Worm (Caenorhabditis elegans): ENCODE results near the gene cest-25.

The cest-25 gene

DNA sequence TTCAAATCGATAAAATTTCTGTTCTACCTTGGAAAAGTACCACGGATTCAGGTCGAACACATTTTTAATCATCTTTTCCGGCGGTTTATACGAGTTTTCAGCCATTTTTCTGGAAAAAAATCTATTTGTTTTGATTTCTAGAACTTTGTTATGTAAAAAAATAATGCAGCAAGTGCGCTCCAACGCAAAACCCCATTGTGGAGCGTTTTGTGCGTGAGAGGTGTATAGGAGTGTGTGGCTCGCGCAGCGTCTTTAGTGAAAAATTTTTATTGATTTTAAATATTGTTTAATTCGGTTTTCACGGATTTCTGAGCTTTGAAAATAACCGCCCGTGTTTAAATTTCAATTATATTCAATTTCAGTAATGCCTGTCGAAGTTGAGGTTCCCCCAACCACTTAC is 46.5 kb upstream of the cest-25 start, which contains the start of gene Y71H2AM.20 (continued):
- TF ChIP-seq rpc-1 (optimal IDR thresholded peaks at IDR 0.05) (peak; percentile 10), rpc-1 (tag; optimal IDR thresholded peaks at IDR 0.05) (no peak), lin-40 (tag; optimal IDR thresholded peaks at IDR 0.05) (peak; percentile 92), D2030.7 (GFP tag; IDR thresholded peaks at IDR 0.05) (peak; percentile 93), bed-2 (GFP tag; IDR thresholded peaks at IDR 0.05) (no peak), lin-35 (GFP tag; optimal IDR thresholded peaks at IDR 0.05) (peak; percentile 30 to 95 (median 34)), ceh-79 (tag; optimal IDR thresholded peaks at IDR 0.05) (no peak), let-607 (tag; optimal IDR thresholded peaks at IDR 0.05) (peak; percentile 44 to 64), mcd-1 (GFP tag; IDR thresholded peaks at IDR 0.05) (peak; percentile 98), mxl-1 (tag; optimal IDR thresholded peaks at IDR 0.05) (no peak), B0035.1 (tag; optimal IDR thresholded peaks at IDR 0.05) (no peak), attf-5 (GFP tag; optimal IDR thresholded peaks at IDR 0.05) (peak; percentile 100), snpc-4 (GFP tag; optimal IDR thresholded peaks at IDR 0.05) (peak; percentile 51), snpc-4 (tag; optimal IDR thresholded peaks at IDR 0.05) (peak; percentile 70 to 90 (median 83)), Y53G8AR.9 (GFP tag; conservative IDR thresholded peaks at IDR 0.05) (peak; percentile 93), atf-7 (tag; optimal IDR thresholded peaks at IDR 0.05) (peak; percentile 56), cebp-2 (GFP tag; IDR thresholded peaks at IDR 0.05) (no peak), dpff-1 (tag; optimal IDR thresholded peaks at IDR 0.05) (no peak), aptf-2 (GFP tag; conservative IDR thresholded peaks at IDR 0.05) (0 out of 2 replicates have a peak, but pooled peaks have one; percentile 8), egrh-3 (GFP tag; IDR thresholded peaks at IDR 0.05) (0 out of 2 replicates have a peak, but pooled peaks have one; percentile 21), ekl-4 (GFP tag; IDR thresholded peaks at IDR 0.05) (peak; percentile 95), attf-6 (GFP tag; IDR thresholded peaks at IDR 0.05) (0 out of 2 replicates have a peak, but pooled peaks have one; percentile 16), aptf-3 (GFP tag; IDR thresholded peaks at IDR 0.05) (no peak), B0336.3 (GFP tag; IDR thresholded peaks at IDR 0.05) (peak; percentile 69; the same call in 1 of the 2 replicates), lin-26 (GFP tag; IDR thresholded peaks at IDR 0.05) (peak; percentile 76; the same call in 1 of the 2 replicates), hmg-1.2 (GFP tag; IDR thresholded peaks at IDR 0.05) (peak; percentile 76), F10E7.11 (tag; optimal IDR thresholded peaks at IDR 0.05) (no peak), dox-1 (GFP tag; IDR thresholded peaks at IDR 0.05) (peak; percentile 98), sptf-2 (GFP tag; optimal IDR thresholded peaks at IDR 0.05) (no peak), tbx-9 (tag; optimal IDR thresholded peaks at IDR 0.05; ENCODE audit: borderline replicate concordance) (no peak), athp-1 (tag; optimal IDR thresholded peaks at IDR 0.05) (peak; percentile 98), B0261.1 (tag; optimal IDR thresholded peaks at IDR 0.05) (peak; percentile 1)

DNA sequence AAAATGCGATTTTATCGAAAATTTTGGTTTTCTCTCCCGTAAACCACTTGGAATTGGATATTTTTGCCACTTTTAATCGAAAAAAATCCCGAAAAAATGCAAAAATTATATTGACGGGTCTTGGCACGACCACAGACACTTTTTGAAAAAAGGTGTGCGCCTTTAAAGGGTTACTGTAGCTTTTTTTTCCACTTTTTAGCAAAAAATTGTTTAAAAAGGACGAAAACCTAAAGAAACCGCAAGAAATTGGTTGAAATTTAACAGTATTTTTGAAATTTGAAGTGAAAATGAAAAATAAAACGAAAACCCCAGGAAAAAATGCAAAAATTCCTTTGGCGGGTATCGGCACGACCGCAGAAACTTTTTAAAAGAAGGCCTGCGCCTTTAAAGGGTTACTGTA is 42.5 kb upstream of the cest-25 start:
- peak; percentile 30; the same call in 1 of the 2 replicates for TF ChIP-seq mcd-1 (GFP tag; IDR thresholded peaks at IDR 0.05)
- TF ChIP-seq lsl-1 (GFP tag; optimal IDR thresholded peaks at IDR 0.05), result peak; percentile 98
- TF ChIP-seq madf-8 (GFP tag; conservative IDR thresholded peaks at IDR 0.05), result peak; percentile 50
- peak; percentile 87 for TF ChIP-seq xnd-1 (tag; optimal IDR thresholded peaks at IDR 0.05)
- TF ChIP-seq somi-1 (GFP tag; optimal IDR thresholded peaks at IDR 0.05), result no peak
- peak; percentile 51 for TF ChIP-seq efl-1 (GFP tag; optimal IDR thresholded peaks at IDR 0.05)
- TF ChIP-seq ztf-3 (GFP tag; optimal IDR thresholded peaks at IDR 0.05), result no peak
- TF ChIP-seq him-1 (tag; optimal IDR thresholded peaks at IDR 0.05), result peak; percentile 24
- TF ChIP-seq sdz-38 (tag; optimal IDR thresholded peaks at IDR 0.05), result no peak
- TF ChIP-seq tbp1 (GFP tag; optimal IDR thresholded peaks at IDR 0.05), result peak; percentile 21
- peak; percentile 45; the same call in 1 of the 2 replicates for TF ChIP-seq D2030.7 (GFP tag; IDR thresholded peaks at IDR 0.05)
- TF ChIP-seq pbrm-1 (GFP tag; IDR thresholded peaks at IDR 0.05), result peak; percentile 9; the same call in 1 of the 2 replicates
- TF ChIP-seq ceh-79 (tag; optimal IDR thresholded peaks at IDR 0.05), result no peak
- TF ChIP-seq F33H1.4 (GFP tag; IDR thresholded peaks at IDR 0.05), result peak; percentile 80
- no peak for TF ChIP-seq dpl-1 (GFP tag; optimal IDR thresholded peaks at IDR 0.05)
- TF ChIP-seq madf-6 (GFP tag; IDR thresholded peaks at IDR 0.05), result peak; percentile 84; the same call in 1 of the 2 replicates
